Fruit fly (Drosophila melanogaster) whole organism, embryonic: ENCODE data around the gene eca.
A peak's percentile ranks its signal among the peaks of the same experiment; 100 is the strongest.

Experiments used
- Atf-2 ChIP-seq: fragments of 200-800 bp; sonication (Bioruptor generic); optimal IDR thresholded peaks from 2 replicates; lab custom pipeline; 2016; ENCODE audit warnings: missing biosample characterization, missing genetic modification characterization
- CG10209 ChIP-seq: fragments of 200-800 bp; sonication (Bioruptor generic); optimal IDR thresholded peaks from 3 replicates; lab custom pipeline; 2017; ENCODE audit warnings: missing biosample characterization, mild to moderate bottlenecking, missing genetic modification characterization, missing genetic modification reagents
- CG10462 ChIP-seq: fragments of 200-800 bp; sonication (Bioruptor generic); optimal IDR thresholded peaks from 2 replicates; lab custom pipeline; 2016; ENCODE audit warnings: missing biosample characterization, missing genetic modification characterization
- CG1233 ChIP-seq: fragments of 200-800 bp; sonication (Bioruptor generic); optimal IDR thresholded peaks from 4 replicates; lab custom pipeline; 2018; ENCODE audit warnings: missing biosample characterization, mild to moderate bottlenecking, missing genetic modification characterization
- CG12659 ChIP-seq: fragments of 200-800 bp; sonication (Bioruptor generic); optimal IDR thresholded peaks from 3 replicates; lab custom pipeline; 2017; ENCODE audit warnings: mild to moderate bottlenecking, missing biosample characterization, missing genetic modification reagents, missing genetic modification characterization
- CG14014 ChIP-seq: fragments of 200-800 bp; sonication (Bioruptor generic); IDR thresholded peaks from 2 replicates; pipeline ENCODE4 v1.3.6; 2022; ENCODE audit warnings: missing biosample characterization, missing genetic modification characterization
- CG14667 ChIP-seq: fragments of 200-800 bp; sonication (Bioruptor generic); IDR thresholded peaks from 2 replicates; pipeline ENCODE4 v1.3.6; 2022; ENCODE audit warnings: missing biosample characterization, missing genetic modification characterization
- CG18011 ChIP-seq: fragments of 200-800 bp; sonication (Bioruptor generic); optimal IDR thresholded peaks from 2 replicates; lab custom pipeline; 2017; ENCODE audit warnings: missing biosample characterization, missing genetic modification characterization, mild to moderate bottlenecking, moderate library complexity, missing genotype
- CG2202 ChIP-seq: fragments of 200-800 bp; sonication (Bioruptor generic); optimal IDR thresholded peaks from 2 replicates; lab custom pipeline; 2018; ENCODE audit warnings: missing biosample characterization, mild to moderate bottlenecking, missing genetic modification characterization
- CG2875 ChIP-seq: fragments of 200-800 bp; sonication (Bioruptor generic); optimal IDR thresholded peaks from 2 replicates; lab custom pipeline; 2017; ENCODE audit warnings: missing biosample characterization, mild to moderate bottlenecking, missing genetic modification characterization, missing genetic modification reagents
- CG5245 ChIP-seq: fragments of 200-800 bp; sonication (Bioruptor generic); optimal IDR thresholded peaks from 3 replicates; lab custom pipeline; 2016; ENCODE audit warnings: missing biosample characterization, missing genetic modification characterization
- CG6175 ChIP-seq: fragments of 200-800 bp; sonication (Bioruptor generic); IDR thresholded peaks from 3 replicates; pipeline ENCODE4 v1.3.6; 2022; ENCODE audit warnings: missing biosample characterization, missing genetic modification characterization
- CG6254 ChIP-seq: fragments of 200-800 bp; sonication (Bioruptor generic); optimal IDR thresholded peaks from 3 replicates; lab custom pipeline; 2017; ENCODE audit warnings: mild to moderate bottlenecking, missing biosample characterization, missing genetic modification reagents, missing genetic modification characterization
- CG6689 ChIP-seq: fragments of 200-800 bp; sonication (Bioruptor generic); IDR thresholded peaks from 2 replicates; pipeline ENCODE4 v1.3.6; 2022; ENCODE audit warnings: missing biosample characterization, missing genetic modification characterization
- CG6765 ChIP-seq: fragments of 200-800 bp; sonication (Bioruptor generic); optimal IDR thresholded peaks from 3 replicates; lab custom pipeline; 2017; ENCODE audit warnings: missing biosample characterization, mild to moderate bottlenecking, missing genetic modification characterization
- CG7271 ChIP-seq: fragments of 200-800 bp; sonication (Bioruptor generic); optimal IDR thresholded peaks from 2 replicates; lab custom pipeline; 2018; ENCODE audit warnings: missing biosample characterization, mild to moderate bottlenecking, missing genetic modification characterization, moderate library complexity
- CG8765 ChIP-seq: fragments of 200-800 bp; sonication (Bioruptor generic); IDR thresholded peaks from 2 replicates; pipeline ENCODE4 v1.3.6; 2022; ENCODE audit warnings: missing biosample characterization, missing genetic modification characterization
- CrebB ChIP-seq: fragments of 200-800 bp; sonication (Bioruptor generic); optimal IDR thresholded peaks from 3 replicates; lab custom pipeline; 2018; ENCODE audit warnings: missing biosample characterization, mild to moderate bottlenecking, missing genetic modification characterization
- Deaf1 ChIP-seq: fragments of 200-800 bp; optimal IDR thresholded peaks from 3 replicates; lab custom pipeline; 2019; ENCODE audit warnings: missing biosample characterization, mild to moderate bottlenecking, missing genetic modification characterization, moderate library complexity
- Dll ChIP-seq: fragments of 200-800 bp; sonication (Bioruptor generic); IDR thresholded peaks from 4 replicates; pipeline ENCODE4 v1.3.6; 2022; ENCODE audit warnings: missing biosample characterization, missing genetic modification characterization; ENCODE audit not compliant: partially characterized antibody
- GATAe ChIP-seq: fragments of 200-800 bp; sonication (Bioruptor generic); conservative IDR thresholded peaks from 2 replicates; pipeline ENCODE4 v1.3.6; 2022; ENCODE audit warnings: missing biosample characterization, missing genetic modification characterization
- Gug ChIP-seq: fragments of 200-800 bp; sonication (Bioruptor generic); IDR thresholded peaks from 4 replicates; pipeline ENCODE4 v1.3.6; 2022; ENCODE audit warnings: missing biosample characterization, missing genetic modification characterization
- Hr51 ChIP-seq, 2 experiments: fragments of 200-800 bp; sonication (Bioruptor generic); optimal IDR thresholded peaks; 2 replicates in 1 of 2; 3 replicates in 1 of 2; lab custom pipeline; 2016 to 2018; ENCODE audit warnings: missing biosample characterization in 2 of 2, missing genetic modification characterization in 2 of 2, mild to moderate bottlenecking in 1 of 2, moderate library complexity in 1 of 2
- Hr78 ChIP-seq, 2 experiments: fragments of 200-800 bp in 1 of 2; fragments of >200 bp in 1 of 2; sonication (Bioruptor generic) in 1 of 2; optimal IDR thresholded peaks; 2 replicates each; lab custom pipeline; 2017 to 2019; ENCODE audit warnings: missing biosample characterization in 2 of 2, missing genetic modification characterization in 2 of 2, mild to moderate bottlenecking in 1 of 2, moderate library complexity in 1 of 2
- Jarid2 ChIP-seq: fragments of 200-800 bp; sonication (Bioruptor generic); optimal IDR thresholded peaks from 3 replicates; lab custom pipeline; 2017; ENCODE audit warnings: mild to moderate bottlenecking, missing biosample characterization, missing genetic modification reagents, missing genetic modification characterization
- MESR4 ChIP-seq: fragments of 200-800 bp; sonication (Bioruptor generic); optimal IDR thresholded peaks from 2 replicates; lab custom pipeline; 2018; ENCODE audit warnings: missing biosample characterization, mild to moderate bottlenecking, missing genetic modification characterization, moderate library complexity
- Max ChIP-seq: fragments of 200-800 bp; sonication (Bioruptor generic); optimal IDR thresholded peaks from 2 replicates; lab custom pipeline; 2016; ENCODE audit warnings: missing biosample characterization, mild to moderate bottlenecking, missing genetic modification characterization
- Nf-YA ChIP-seq: fragments of 200-800 bp; sonication (Bioruptor generic); IDR thresholded peaks from 2 replicates; pipeline ENCODE4 v1.3.6; 2022; ENCODE audit warnings: missing biosample characterization, missing genetic modification characterization
- Nf-YC ChIP-seq: fragments of 200-800 bp; optimal IDR thresholded peaks from 3 replicates; lab custom pipeline; 2019; ENCODE audit warnings: missing biosample characterization, mild to moderate bottlenecking, missing genetic modification characterization, moderate library complexity
- NfI ChIP-seq: fragments of 200-800 bp; sonication (Bioruptor generic); optimal IDR thresholded peaks from 3 replicates; lab custom pipeline; 2018; ENCODE audit warnings: missing biosample characterization, mild to moderate bottlenecking, missing genetic modification characterization, moderate library complexity
- Ssrp ChIP-seq: fragments of 200-800 bp; sonication (Bioruptor generic); optimal IDR thresholded peaks from 2 replicates; lab custom pipeline; 2018; ENCODE audit warnings: missing biosample characterization, mild to moderate bottlenecking, missing genetic modification characterization, moderate library complexity
- YL-1 ChIP-seq: fragments of 200-800 bp; sonication (Bioruptor generic); optimal IDR thresholded peaks from 3 replicates; lab custom pipeline; 2017; ENCODE audit warnings: missing biosample characterization, mild to moderate bottlenecking, missing genetic modification characterization
- bigmax ChIP-seq: fragments of 200-800 bp; sonication (Bioruptor generic); optimal IDR thresholded peaks from 2 replicates; lab custom pipeline; 2018; ENCODE audit warnings: missing biosample characterization, mild to moderate bottlenecking, missing genetic modification characterization
- bsh ChIP-seq, 2 experiments: fragments of 200-800 bp; sonication (Bioruptor generic); optimal IDR thresholded peaks; 2 replicates each; lab custom pipeline; 2017 to 2018; ENCODE audit warnings: mild to moderate bottlenecking in 2 of 2, missing biosample characterization in 2 of 2, missing genetic modification characterization in 2 of 2, moderate library complexity in 1 of 2
- dmrt99B ChIP-seq: fragments of 200-800 bp; sonication (Bioruptor generic); optimal IDR thresholded peaks from 2 replicates; lab custom pipeline; 2018; ENCODE audit warnings: missing biosample characterization, mild to moderate bottlenecking, missing genetic modification characterization, moderate library complexity
- emc ChIP-seq: fragments of 200-800 bp; sonication (Bioruptor generic); optimal IDR thresholded peaks from 2 replicates; lab custom pipeline; 2016; ENCODE audit warnings: missing biosample characterization, missing genetic modification characterization
- exex ChIP-seq: fragments of 200-800 bp; sonication (Bioruptor generic); optimal IDR thresholded peaks from 4 replicates; lab custom pipeline; 2018; ENCODE audit warnings: missing biosample characterization, mild to moderate bottlenecking, missing genetic modification characterization, moderate library complexity
- fd96Cb ChIP-seq: fragments of 200-800 bp; sonication (Bioruptor generic); optimal IDR thresholded peaks from 2 replicates; lab custom pipeline; 2018; ENCODE audit warnings: missing biosample characterization, mild to moderate bottlenecking, missing genetic modification characterization, moderate library complexity
- gcm2 ChIP-seq: fragments of 200-800 bp; sonication (Bioruptor generic); optimal IDR thresholded peaks from 2 replicates; lab custom pipeline; 2016; ENCODE audit warnings: missing biosample characterization, missing genetic modification characterization
- ham ChIP-seq: fragments of 200-800 bp; sonication (Bioruptor generic); IDR thresholded peaks from 2 replicates; pipeline ENCODE4 v1.3.6; 2022; ENCODE audit warnings: missing biosample characterization, missing genetic modification characterization
- jigr1 ChIP-seq: fragments of 200-800 bp; sonication (Bioruptor generic); IDR thresholded peaks from 3 replicates; pipeline ENCODE4 v1.3.6; 2022; ENCODE audit warnings: missing biosample characterization, missing genetic modification characterization
- jumu ChIP-seq: fragments of 200-800 bp; sonication (Bioruptor generic); optimal IDR thresholded peaks from 3 replicates; lab custom pipeline; 2016; ENCODE audit warnings: missing biosample characterization, missing genetic modification characterization
- mam ChIP-seq: fragments of 200-800 bp; sonication (Bioruptor generic); optimal IDR thresholded peaks from 3 replicates; lab custom pipeline; 2016; ENCODE audit warnings: missing biosample characterization, missing genetic modification characterization
- pzg ChIP-seq: fragments of 200-800 bp; sonication (Bioruptor generic); optimal IDR thresholded peaks from 3 replicates; lab custom pipeline; 2018; ENCODE audit warnings: missing biosample characterization, mild to moderate bottlenecking, missing genetic modification characterization, moderate library complexity
- sisA ChIP-seq: fragments of 200-800 bp; sonication (Bioruptor generic); IDR thresholded peaks from 2 replicates; pipeline ENCODE4 v1.3.6; 2022; ENCODE audit warnings: missing biosample characterization, missing genetic modification characterization
- tna ChIP-seq: fragments of 200-800 bp; sonication (Bioruptor generic); IDR thresholded peaks from 2 replicates; pipeline ENCODE4 v1.3.6; 2022; ENCODE audit warnings: missing biosample characterization, missing genetic modification characterization; ENCODE audit not compliant: partially characterized antibody
- toy ChIP-seq: fragments of 200-800 bp; sonication (Bioruptor generic); IDR thresholded peaks from 2 replicates; pipeline ENCODE4 v1.3.6; 2022; ENCODE audit warnings: missing biosample characterization, missing genetic modification characterization
- unc-4 ChIP-seq: fragments of 200-800 bp; sonication (Bioruptor generic); IDR thresholded peaks from 2 replicates; pipeline ENCODE4 v1.3.6; 2022; ENCODE audit warnings: missing biosample characterization, missing genetic modification characterization; ENCODE audit not compliant: partially characterized antibody
- usp ChIP-seq: fragments of >200 bp; optimal IDR thresholded peaks from 2 replicates; lab custom pipeline; 2017; ENCODE audit warnings: missing biosample characterization, missing genetic modification characterization

Gene eca

dm6 chr3R:9705008-9705628 is 19.8 kb upstream of the eca start, which contains the start of gene Unc-115a (continued):
- TF ChIP-seq CG2875 (GFP tag; lab: Kevin White, UChicago), result peak; percentile 27
- TF ChIP-seq Hr51 (GFP tag; optimal IDR thresholded peaks at IDR 0.05; lab: Kevin White, UChicago), result peak in 1 of 2 experiments; percentile 6
- no peak for TF ChIP-seq CG6689
- no peak for TF ChIP-seq Nf-YA (GFP tag; lab: Robert Waterston, UW)
- TF ChIP-seq Max, result peak; percentile 41
- no peak for TF ChIP-seq CG14667 (GFP tag; lab: Robert Waterston, UW)
- no peak for TF ChIP-seq tna (GFP tag; lab: Robert Waterston, UW)
- TF ChIP-seq fd96Cb (tag; lab: Kevin White, UChicago), result no peak
- no peak for TF ChIP-seq CG7271 (tag; lab: Kevin White, UChicago)
- TF ChIP-seq CrebB, result peak; percentile 18
- TF ChIP-seq Ssrp (tag; lab: Kevin White, UChicago), result no peak
- TF ChIP-seq Hr78 (GFP tag; optimal IDR thresholded peaks at IDR 0.05; lab: Kevin White, UChicago), result no peak
- no peak for TF ChIP-seq CG6175
- TF ChIP-seq CG6765 (GFP tag; lab: Kevin White, UChicago), result peak; percentile 19
- peak; percentile 75 for TF ChIP-seq YL-1 (GFP tag; lab: Kevin White, UChicago)
- no peak for TF ChIP-seq CG18011 (GFP tag; lab: Kevin White, UChicago)
- peak; percentile 45; the same call in 2 of the 4 replicates for TF ChIP-seq Gug (GFP tag; lab: Robert Waterston, UW)
- TF ChIP-seq Deaf1 (tag; lab: Kevin White, UChicago), result peak; percentile 96
- TF ChIP-seq jigr1 (GFP tag; lab: Robert Waterston, UW), result no peak
- TF ChIP-seq CG14014 (GFP tag; lab: Robert Waterston, UW), result no peak
- peak; percentile 38 to 57 for TF ChIP-seq bsh (GFP tag; optimal IDR thresholded peaks at IDR 0.05; lab: Kevin White, UChicago)
- TF ChIP-seq CG2202 (tag; lab: Kevin White, UChicago), result peak; percentile 3
- TF ChIP-seq CG10209 (GFP tag; lab: Kevin White, UChicago), result peak; percentile 4
- TF ChIP-seq CG10462 (GFP tag; lab: Kevin White, UChicago), result peak; percentile 46
- TF ChIP-seq CG6254 (GFP tag; lab: Kevin White, UChicago), result no peak
- peak; percentile 36 for TF ChIP-seq NfI (GFP tag; lab: Kevin White, UChicago)
- TF ChIP-seq CG12659 (GFP tag; lab: Kevin White, UChicago), result peak; percentile 86
- TF ChIP-seq Atf-2 (GFP tag; lab: Kevin White, UChicago), result peak; percentile 29
- peak; percentile 97 for TF ChIP-seq pzg (GFP tag; lab: Kevin White, UChicago)
- peak; percentile 97 for TF ChIP-seq Jarid2
- TF ChIP-seq dmrt99B (tag; lab: Kevin White, UChicago), result no peak
- no peak for TF ChIP-seq ham (GFP tag; lab: Robert Waterston, UW)
- TF ChIP-seq GATAe (GFP tag; lab: Robert Waterston, UW), result no peak
- no peak for TF ChIP-seq CG5245
- TF ChIP-seq MESR4 (GFP tag; lab: Kevin White, UChicago), result peak; percentile 53
- TF ChIP-seq CG1233 (GFP tag; lab: Kevin White, UChicago), result peak; percentile 5
- no peak for TF ChIP-seq toy (GFP tag; lab: Robert Waterston, UW)
- no peak for TF ChIP-seq emc (GFP tag; lab: Kevin White, UChicago)
- TF ChIP-seq sisA, result no peak
- TF ChIP-seq gcm2 (GFP tag; lab: Kevin White, UChicago), result peak; percentile 53
- TF ChIP-seq Dll (GFP tag; lab: Robert Waterston, UW), result no peak
- peak; percentile 37 for TF ChIP-seq mam (GFP tag; lab: Kevin White, UChicago)
- TF ChIP-seq unc-4 (GFP tag; lab: Robert Waterston, UW), result no peak
- TF ChIP-seq usp (GFP tag; lab: Kevin White, UChicago), result no peak
- no peak for TF ChIP-seq jumu (GFP tag; lab: Kevin White, UChicago)
- TF ChIP-seq exex (tag; lab: Kevin White, UChicago), result no peak
- peak; percentile 32 for TF ChIP-seq Nf-YC
- TF ChIP-seq CG8765 (GFP tag; lab: Robert Waterston, UW), result no peak
- peak; percentile 86 for TF ChIP-seq bigmax (GFP tag; lab: Kevin White, UChicago)
